Fruit fly (Drosophila melanogaster) whole organism, prepupa: Measurements from ENCODE around the gene Ada2a.

Experiments
- CG1621 ChIP-seq: fragments of 200-800 bp; sonication (Bioruptor generic); optimal IDR thresholded peaks from 3 replicates; lab custom pipeline; 2018; ENCODE audit warnings: missing biosample characterization, mild to moderate bottlenecking, missing genetic modification characterization
- CG8632 ChIP-seq: fragments of 200-800 bp; sonication (Bioruptor generic); optimal IDR thresholded peaks from 3 replicates; lab custom pipeline; 2016; ENCODE audit warnings: missing biosample characterization, missing genetic modification characterization
- Eip78C ChIP-seq: fragments of 200-800 bp; sonication (Bioruptor generic); peaks from one replicate; lab custom pipeline; 2016; ENCODE audit warnings: missing biosample characterization, missing genetic modification characterization
- Eip93F ChIP-seq: fragments of 200-800 bp; sonication (Bioruptor generic); optimal IDR thresholded peaks from 2 replicates; lab custom pipeline; 2016; ENCODE audit warnings: missing biosample characterization, mild to moderate bottlenecking, missing genetic modification characterization
- Hr39 ChIP-seq: fragments of 200-800 bp; sonication (Bioruptor generic); optimal IDR thresholded peaks from 2 replicates; lab custom pipeline; 2016; ENCODE audit warnings: missing biosample characterization, missing genetic modification characterization
- OdsH ChIP-seq: fragments of 200-800 bp; sonication (Bioruptor generic); optimal IDR thresholded peaks from 3 replicates; lab custom pipeline; 2016; ENCODE audit warnings: missing biosample characterization, missing genetic modification characterization
- cyc ChIP-seq: fragments of 200-800 bp; sonication (Bioruptor generic); optimal IDR thresholded peaks from 3 replicates; lab custom pipeline; 2016; ENCODE audit warnings: missing biosample characterization, missing genetic modification characterization
- dsx ChIP-seq: fragments of 200-800 bp; optimal IDR thresholded peaks from 3 replicates; lab custom pipeline; 2019; ENCODE audit warnings: missing biosample characterization, mild to moderate bottlenecking, missing genetic modification characterization, moderate library complexity; ENCODE audit not compliant: poor library complexity, severe bottlenecking
- fd85E ChIP-seq: fragments of 200-800 bp; sonication (Bioruptor generic); optimal IDR thresholded peaks from 3 replicates; lab custom pipeline; 2016; ENCODE audit warnings: missing biosample characterization, missing genetic modification characterization
- net ChIP-seq: fragments of 200-800 bp; sonication (Bioruptor generic); optimal IDR thresholded peaks from 3 replicates; lab custom pipeline; 2016; ENCODE audit warnings: missing biosample characterization, missing genetic modification characterization

The Ada2a gene

DNA sequence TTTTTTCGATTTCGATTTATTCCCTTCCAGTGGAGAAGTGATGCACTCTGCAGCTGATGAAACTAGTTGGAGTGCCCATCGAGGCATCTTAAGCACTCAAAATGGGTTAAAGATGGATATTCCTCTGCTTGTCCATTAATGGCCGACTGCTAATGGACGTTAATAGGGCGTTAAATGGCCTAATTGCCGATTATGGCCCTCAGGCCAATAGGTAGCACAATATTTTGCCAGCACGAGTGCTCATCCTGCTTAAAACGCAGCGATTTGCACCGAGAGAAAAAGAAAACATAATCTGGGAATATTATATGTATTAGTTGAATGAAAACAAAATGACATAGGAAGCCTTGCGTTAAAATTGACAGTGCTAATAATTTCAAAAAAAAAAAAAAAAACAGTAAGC lies 46.8 kb downstream of the Ada2a start, which contains the start of gene CG44158:
CG44158 (plus strand) TSS at position 301 of the 400 bp plus-strand sequence.
- TF ChIP-seq Eip93F (no peak), fd85E (GFP tag; lab: Kevin White, UChicago) (no peak), net (no peak), Hr39 (GFP tag; lab: Kevin White, UChicago) (no peak), dsx (GFP tag; lab: Kevin White, UChicago) (no peak), CG1621 (tag; lab: Kevin White, UChicago) (no peak), cyc (no peak), Eip78C (no peak), CG8632 (GFP tag; lab: Kevin White, UChicago) (no peak), OdsH (GFP tag; lab: Kevin White, UChicago) (no peak)
